Worm (Caenorhabditis elegans): Measurements from ENCODE around the gene C44C11.6.

ce11 chrII:12348957-12349356, 4.3 kb downstream of the C44C11.6 start:
- TF ChIP-seq ztf-11 (tag; optimal IDR thresholded peaks at IDR 0.05) (no peak), egl-27 (tag; optimal IDR thresholded peaks at IDR 0.05) (no peak), R02D3.7 (tag; optimal IDR thresholded peaks at IDR 0.05) (no peak), lin-13 (GFP tag; optimal IDR thresholded peaks at IDR 0.05) (no peak), ztf-1 (GFP tag; conservative IDR thresholded peaks at IDR 0.05) (no peak), ceh-16 (tag; optimal IDR thresholded peaks at IDR 0.05) (no peak), crh-2 (tag; optimal IDR thresholded peaks at IDR 0.05) (no peak), sma-3 (GFP tag; optimal IDR thresholded peaks at IDR 0.05) (no peak), blmp-1 (tag; optimal IDR thresholded peaks at IDR 0.05; ENCODE audit: insufficient read depth) (no peak), ZK546.5 (tag; optimal IDR thresholded peaks at IDR 0.05) (no peak), nhr-11 (tag; optimal IDR thresholded peaks at IDR 0.05) (no peak), aly-2 (tag; optimal IDR thresholded peaks at IDR 0.05) (no peak)
